Fruit fly (Drosophila melanogaster): ENCODE measurements around the gene cl.

cl gene

dm6 chr2L:5532061-5532460, 12.1 kb downstream of the cl start, which contains the start of gene Coq6:
Coq6 (minus strand) TSS chr2L:5532223.
- TF ChIP-seq CG4496 (GFP tag; IDR thresholded peaks at IDR 0.05) (0 out of 3 replicates have a peak, but pooled peaks have one; percentile 35), CG8301 (tag; optimal IDR thresholded peaks at IDR 0.05) (no peak), CG10348 (GFP tag; IDR thresholded peaks at IDR 0.05) (no peak), gl (tag; optimal IDR thresholded peaks at IDR 0.05) (no peak)

dm6 chr2L:5536658-5537057, 16.7 kb downstream of the cl start, which contains the start of gene tomb:
tomb (minus strand) TSS chr2L:5536758.
- TF ChIP-seq EcR (GFP tag; optimal IDR thresholded peaks at IDR 0.05): no peak
- TF ChIP-seq CG14655 (GFP tag; optimal IDR thresholded peaks at IDR 0.05): no peak
- no peak for TF ChIP-seq Ets98B (GFP tag; IDR thresholded peaks at IDR 0.05)
- no peak for TF ChIP-seq CG9948 (tag; optimal IDR thresholded peaks at IDR 0.05)
- TF ChIP-seq Pif1B (GFP tag; optimal IDR thresholded peaks at IDR 0.05): no peak
- TF ChIP-seq CG8159 (tag; optimal IDR thresholded peaks at IDR 0.05): no peak
- TF ChIP-seq fd96Ca (GFP tag; IDR thresholded peaks at IDR 0.05): no peak
- TF ChIP-seq CG34367 (tag; optimal IDR thresholded peaks at IDR 0.05): no peak
- TF ChIP-seq CG17806 (tag; optimal IDR thresholded peaks at IDR 0.05): no peak
- no peak for TF ChIP-seq CG32121 (GFP tag; IDR thresholded peaks at IDR 0.05)
- TF ChIP-seq CG4496 (GFP tag; IDR thresholded peaks at IDR 0.05): no peak
- no peak for TF ChIP-seq CG15710 (tag; optimal IDR thresholded peaks at IDR 0.05)
- TF ChIP-seq CG10348 (GFP tag; IDR thresholded peaks at IDR 0.05): no peak
- no peak for TF ChIP-seq gl (tag; optimal IDR thresholded peaks at IDR 0.05)
- TF ChIP-seq Snoo (tag; optimal IDR thresholded peaks at IDR 0.05): no peak
- no peak for TF ChIP-seq CG8301 (tag; optimal IDR thresholded peaks at IDR 0.05)
- TF ChIP-seq rn (GFP tag; IDR thresholded peaks at IDR 0.05): no peak

- TF ChIP-seq Snoo (tag; optimal IDR thresholded peaks at IDR 0.05) (no peak), rn (GFP tag; IDR thresholded peaks at IDR 0.05) (no peak), CG17806 (tag; optimal IDR thresholded peaks at IDR 0.05) (no peak), Pif1B (GFP tag; optimal IDR thresholded peaks at IDR 0.05) (no peak), CG34367 (tag; optimal IDR thresholded peaks at IDR 0.05) (no peak), CG15710 (tag; optimal IDR thresholded peaks at IDR 0.05) (no peak)
Observed at dm6 chr2L:5537063-5537462, 17.1 kb downstream of the cl start.

dm6 chr2L:5539034-5539433, 19.1 kb downstream of the cl start, which contains the start of gene CG14015:
CG14015 (minus strand) TSS chr2L:5539196.
- TF ChIP-seq CG13204 (GFP tag; optimal IDR thresholded peaks at IDR 0.05) (no peak), Snoo (tag; optimal IDR thresholded peaks at IDR 0.05) (no peak), EcR (GFP tag; optimal IDR thresholded peaks at IDR 0.05) (no peak), CG17806 (tag; optimal IDR thresholded peaks at IDR 0.05) (no peak), CG15710 (tag; optimal IDR thresholded peaks at IDR 0.05) (no peak), CG14655 (GFP tag; optimal IDR thresholded peaks at IDR 0.05) (no peak), D1 (tag; optimal IDR thresholded peaks at IDR 0.05) (no peak), CG4496 (GFP tag; IDR thresholded peaks at IDR 0.05) (no peak), Pif1A (GFP tag; optimal IDR thresholded peaks at IDR 0.05) (no peak), CG32121 (GFP tag; IDR thresholded peaks at IDR 0.05) (no peak), CG12605 (GFP tag; IDR thresholded peaks at IDR 0.05) (no peak), CG8301 (tag; optimal IDR thresholded peaks at IDR 0.05) (no peak), CG9948 (tag; optimal IDR thresholded peaks at IDR 0.05) (no peak), Ets98B (GFP tag; IDR thresholded peaks at IDR 0.05) (no peak), rn (GFP tag; IDR thresholded peaks at IDR 0.05) (no peak), CG8159 (tag; optimal IDR thresholded peaks at IDR 0.05) (no peak), Pif1B (GFP tag; optimal IDR thresholded peaks at IDR 0.05) (no peak), fd96Ca (GFP tag; IDR thresholded peaks at IDR 0.05) (no peak), CG10348 (GFP tag; IDR thresholded peaks at IDR 0.05) (no peak), gl (tag; optimal IDR thresholded peaks at IDR 0.05) (no peak)

- no peak for TF ChIP-seq CG10348 (GFP tag; IDR thresholded peaks at IDR 0.05)
- no peak for TF ChIP-seq rn (GFP tag; IDR thresholded peaks at IDR 0.05)
- no peak for TF ChIP-seq CG14655 (GFP tag; optimal IDR thresholded peaks at IDR 0.05)
- no peak for TF ChIP-seq Ets98B (GFP tag; IDR thresholded peaks at IDR 0.05)
- TF ChIP-seq fd96Ca (GFP tag; IDR thresholded peaks at IDR 0.05): no peak
- TF ChIP-seq CG12605 (GFP tag; IDR thresholded peaks at IDR 0.05): no peak
- no peak for TF ChIP-seq CG17806 (tag; optimal IDR thresholded peaks at IDR 0.05)
- no peak for TF ChIP-seq CG32121 (GFP tag; IDR thresholded peaks at IDR 0.05)
- no peak for TF ChIP-seq CG4496 (GFP tag; IDR thresholded peaks at IDR 0.05)
- no peak for TF ChIP-seq D1 (tag; optimal IDR thresholded peaks at IDR 0.05)
- no peak for TF ChIP-seq CG8301 (tag; optimal IDR thresholded peaks at IDR 0.05)
- no peak for TF ChIP-seq gl (tag; optimal IDR thresholded peaks at IDR 0.05)
- TF ChIP-seq CG8159 (tag; optimal IDR thresholded peaks at IDR 0.05): no peak
Observed at dm6 chr2L:5541935-5542685, 22.2 kb downstream of the cl start, which contains the start of the genes Hel25E and Lam. Hel25E (minus strand) TSS chr2L:5542314. Lam (plus strand) TSS chr2L:5542480.

dm6 chr2L:5542944-5543515, 23.1 kb downstream of the cl start:
- TF ChIP-seq gl (tag; optimal IDR thresholded peaks at IDR 0.05) (no peak), Pif1B (GFP tag; optimal IDR thresholded peaks at IDR 0.05) (no peak), CG10348 (GFP tag; IDR thresholded peaks at IDR 0.05) (no peak), fd96Ca (GFP tag; IDR thresholded peaks at IDR 0.05) (peak; percentile 70; the same call in 1 of the 3 replicates), CG34367 (tag; optimal IDR thresholded peaks at IDR 0.05) (no peak), CG8301 (tag; optimal IDR thresholded peaks at IDR 0.05) (no peak), CG13204 (GFP tag; optimal IDR thresholded peaks at IDR 0.05) (no peak), D1 (tag; optimal IDR thresholded peaks at IDR 0.05) (no peak), CG12605 (GFP tag; IDR thresholded peaks at IDR 0.05) (no peak), Ets98B (GFP tag; IDR thresholded peaks at IDR 0.05) (peak; percentile 63; the same call in 1 of the 2 replicates), CG15710 (tag; optimal IDR thresholded peaks at IDR 0.05) (no peak), CG4496 (GFP tag; IDR thresholded peaks at IDR 0.05) (peak; percentile 80), CG9948 (tag; optimal IDR thresholded peaks at IDR 0.05) (no peak), CG17806 (tag; optimal IDR thresholded peaks at IDR 0.05) (peak; percentile 25), Snoo (tag; optimal IDR thresholded peaks at IDR 0.05) (peak; percentile 8), EcR (GFP tag; optimal IDR thresholded peaks at IDR 0.05) (peak; percentile 58), CG8159 (tag; optimal IDR thresholded peaks at IDR 0.05) (no peak), CG14655 (GFP tag; optimal IDR thresholded peaks at IDR 0.05) (no peak), Pif1A (GFP tag; optimal IDR thresholded peaks at IDR 0.05) (no peak), rn (GFP tag; IDR thresholded peaks at IDR 0.05) (no peak), CG32121 (GFP tag; IDR thresholded peaks at IDR 0.05) (peak; percentile 82)
